Fruit fly (Drosophila melanogaster) whole organism: ENCODE data around the gene Cyp303a1.

Experiments
- CG8478 ChIP-seq: fragments of >200 bp; optimal IDR thresholded peaks from 2 replicates; lab custom pipeline; 2018; ENCODE audit warnings: inconsistent platforms
- Dll ChIP-seq: fragments of >200 bp; optimal IDR thresholded peaks from 2 replicates; lab custom pipeline; 2017
- EcR ChIP-seq, 2 experiments: fragments of >200 bp; optimal IDR thresholded peaks; 2 replicates each; lab custom pipeline; 2017; ENCODE audit warnings: missing biosample characterization in 2 of 2, missing genetic modification characterization in 2 of 2, missing genetic modification reagents in 2 of 2
- pan ChIP-seq: fragments of >200 bp; optimal IDR thresholded peaks from 2 replicates; lab custom pipeline; 2017
- psq ChIP-seq: fragments of >200 bp; optimal IDR thresholded peaks from 2 replicates; lab custom pipeline; 2017
- usp ChIP-seq: fragments of >200 bp; optimal IDR thresholded peaks from 2 replicates; lab custom pipeline; 2017; ENCODE audit warnings: missing biosample characterization, missing genetic modification characterization, mixed read lengths

- TF ChIP-seq pan (lab: Kevin White, UChicago) (no peak), usp (GFP tag; lab: Kevin White, UChicago) (no peak), psq (lab: Kevin White, UChicago) (no peak), CG8478 (lab: Kevin White, UChicago) (no peak), Dll (lab: Kevin White, UChicago) (no peak), EcR (GFP tag; optimal IDR thresholded peaks at IDR 0.05; lab: Kevin White, UChicago) (no peak)
These were observed 22.4 kb downstream of the Cyp303a1 start for dm6 chr2L:16316410-16316809.
